Worm (Caenorhabditis elegans): ENCODE data around the gene shw-3.
A peak's percentile ranks its signal among the peaks of the same experiment; 100 is the strongest.

Gene shw-3

ce11 chrV:12944229-12944628 lies 42.7 kb downstream of the shw-3 start, which contains the start of gene T16G1.3:
TSS of gene T16G1.3 (minus strand) at chrV:12944329.
- TF ChIP-seq lir-1 (GFP tag; conservative IDR thresholded peaks at IDR 0.05): no peak

ce11 chrV:12943399-12943798 lies 43.6 kb downstream of the shw-3 start:
- TF ChIP-seq unc-130 (GFP tag; optimal IDR thresholded peaks at IDR 0.05) (no peak), B0261.1 (tag; optimal IDR thresholded peaks at IDR 0.05) (no peak), him-1 (tag; optimal IDR thresholded peaks at IDR 0.05) (no peak), ztf-18 (tag; optimal IDR thresholded peaks at IDR 0.05) (no peak), B0035.1 (tag; optimal IDR thresholded peaks at IDR 0.05) (no peak), mxl-1 (tag; optimal IDR thresholded peaks at IDR 0.05) (no peak), nhr-120 (GFP tag; IDR thresholded peaks at IDR 0.05) (no peak), sptf-2 (GFP tag; optimal IDR thresholded peaks at IDR 0.05) (no peak), bed-1 (GFP tag; IDR thresholded peaks at IDR 0.05) (no peak), attf-5 (GFP tag; optimal IDR thresholded peaks at IDR 0.05) (no peak)

ce11 chrV:12941797-12942474 lies 45.0 kb downstream of the shw-3 start, which contains the start of gene T16G1.4:
TSS of gene T16G1.4 (minus strand) at chrV:12941847.
- TF ChIP-seq nhr-80 (tag; optimal IDR thresholded peaks at IDR 0.05) (peak; percentile 2), nfyb-1 (GFP tag; IDR thresholded peaks at IDR 0.05) (no peak), ceh-58 (GFP tag; IDR thresholded peaks at IDR 0.05) (no peak), T07F8.4 (tag; optimal IDR thresholded peaks at IDR 0.05) (no peak), ztf-25 (GFP tag; IDR thresholded peaks at IDR 0.05) (no peak), cebp-1 (GFP tag; IDR thresholded peaks at IDR 0.05) (no peak), cebp-1 (tag; optimal IDR thresholded peaks at IDR 0.05) (no peak), C06A6.2 (GFP tag; conservative IDR thresholded peaks at IDR 0.05) (no peak), ekl-4 (GFP tag; IDR thresholded peaks at IDR 0.05) (no peak)

ce11 chrV:12939434-12939833 lies 47.5 kb downstream of the shw-3 start, which contains the start of gene T16G1.5:
TSS of gene T16G1.5 (minus strand) at chrV:12939552.
- TF ChIP-seq Y53F4B.3 (GFP tag; IDR thresholded peaks at IDR 0.05): no peak
- no peak for TF ChIP-seq rcor-1 (GFP tag; IDR thresholded peaks at IDR 0.05)
- no peak for TF ChIP-seq B0019.2 (GFP tag; conservative IDR thresholded peaks at IDR 0.05)
- TF ChIP-seq nhr-80 (tag; optimal IDR thresholded peaks at IDR 0.05): peak; percentile 29
- no peak for TF ChIP-seq C17E4.6 (GFP tag; IDR thresholded peaks at IDR 0.05)

- TF ChIP-seq nhr-80 (tag; optimal IDR thresholded peaks at IDR 0.05): peak; percentile 90
- TF ChIP-seq ztf-6 (GFP tag; IDR thresholded peaks at IDR 0.05): no peak
These were observed 49.9 kb downstream of the shw-3 start, which contains the start of gene T16G1.6 for ce11 chrV:12937098-12937497. TSS of gene T16G1.6 (minus strand) at chrV:12937174.

ce11 chrV:12934976-12935375 lies 52.0 kb downstream of the shw-3 start, which contains the start of gene T16G1.7:
TSS of gene T16G1.7 (minus strand) at chrV:12935112.
- TF ChIP-seq nhr-80 (tag; optimal IDR thresholded peaks at IDR 0.05) (peak; percentile 98), ztf-22 (GFP tag; optimal IDR thresholded peaks at IDR 0.05) (peak; percentile 30), dox-1 (GFP tag; IDR thresholded peaks at IDR 0.05) (peak; percentile 59; the same call in 1 of the 2 replicates), sea-2 (GFP tag; IDR thresholded peaks at IDR 0.05) (no peak), dpl-1 (GFP tag; optimal IDR thresholded peaks at IDR 0.05) (no peak), atf-7 (tag; optimal IDR thresholded peaks at IDR 0.05) (peak; percentile 12), ets-4 (GFP tag; optimal IDR thresholded peaks at IDR 0.05) (peak; percentile 68), nhr-90 (tag; optimal IDR thresholded peaks at IDR 0.05) (peak; percentile 29)

Data from whole organism, young adult.